Fruit fly (Drosophila melanogaster) whole organism, prepupa: Measurements from ENCODE around the gene CG4318.

Experiments used
- Blimp-1 ChIP-seq: fragments of 200-800 bp; sonication (Bioruptor generic); optimal IDR thresholded peaks from 3 replicates; lab custom pipeline; 2017; ENCODE audit warnings: missing biosample characterization, missing genetic modification characterization, mild to moderate bottlenecking, moderate library complexity, missing genetic modification reagents
- CG10631 ChIP-seq: fragments of 200-800 bp; sonication (Bioruptor generic); optimal IDR thresholded peaks from 2 replicates; lab custom pipeline; 2016; ENCODE audit warnings: missing biosample characterization, missing genetic modification characterization
- CG11294 ChIP-seq: fragments of 200-800 bp; sonication (Bioruptor generic); IDR thresholded peaks from 2 replicates; pipeline ENCODE4 v1.3.6; 2022; ENCODE audit warnings: missing biosample characterization, missing genetic modification characterization
- CG11762 ChIP-seq: fragments of 200-800 bp; sonication (Bioruptor generic); optimal IDR thresholded peaks from 3 replicates; lab custom pipeline; 2016; ENCODE audit warnings: missing biosample characterization, missing genetic modification characterization; ENCODE audit not compliant: insufficient read depth
- CG11902 ChIP-seq: fragments of 200-800 bp; sonication (Bioruptor generic); optimal IDR thresholded peaks from 3 replicates; lab custom pipeline; 2016; ENCODE audit warnings: missing biosample characterization, missing genetic modification characterization
- CG1621 ChIP-seq: fragments of 200-800 bp; sonication (Bioruptor generic); optimal IDR thresholded peaks from 3 replicates; lab custom pipeline; 2018; ENCODE audit warnings: missing biosample characterization, mild to moderate bottlenecking, missing genetic modification characterization
- CG16779 ChIP-seq: fragments of 200-800 bp; sonication (Bioruptor generic); optimal IDR thresholded peaks from 3 replicates; lab custom pipeline; 2017; ENCODE audit warnings: missing biosample characterization, mild to moderate bottlenecking, missing genetic modification characterization
- CG3032 ChIP-seq: fragments of 200-800 bp; optimal IDR thresholded peaks from 2 replicates; lab custom pipeline; 2019; ENCODE audit warnings: missing biosample characterization, mild to moderate bottlenecking, missing genetic modification characterization, moderate library complexity
- CG31627 ChIP-seq: fragments of 200-800 bp; sonication (Bioruptor generic); optimal IDR thresholded peaks from 3 replicates; lab custom pipeline; 2016; ENCODE audit warnings: missing biosample characterization, missing genetic modification characterization
- CG32006 ChIP-seq: fragments of 200-800 bp; sonication (Bioruptor generic); optimal IDR thresholded peaks from 3 replicates; lab custom pipeline; 2017; ENCODE audit warnings: missing biosample characterization, mild to moderate bottlenecking, missing genetic modification characterization
- CG34406 ChIP-seq: fragments of 200-800 bp; sonication (Bioruptor generic); optimal IDR thresholded peaks from 3 replicates; lab custom pipeline; 2016; ENCODE audit warnings: missing biosample characterization, missing genetic modification characterization
- CG3919 ChIP-seq: fragments of 200-800 bp; sonication (Bioruptor generic); optimal IDR thresholded peaks from 3 replicates; lab custom pipeline; 2016; ENCODE audit warnings: missing biosample characterization, missing genetic modification characterization
- CG4318 ChIP-seq: fragments of 200-800 bp; sonication (Bioruptor generic); optimal IDR thresholded peaks from 3 replicates; lab custom pipeline; 2017; ENCODE audit warnings: missing biosample characterization, mild to moderate bottlenecking, missing genetic modification characterization
- CG6854 ChIP-seq: fragments of 200-800 bp; sonication (Bioruptor generic); optimal IDR thresholded peaks from 2 replicates; lab custom pipeline; 2017; ENCODE audit warnings: missing biosample characterization, mild to moderate bottlenecking, missing genetic modification characterization
- CG7368 ChIP-seq: fragments of 200-800 bp; sonication (Bioruptor generic); optimal IDR thresholded peaks from 3 replicates; lab custom pipeline; 2016; ENCODE audit warnings: missing biosample characterization, missing genetic modification characterization
- CG8119 ChIP-seq: fragments of 200-800 bp; sonication (Bioruptor generic); IDR thresholded peaks from 3 replicates; pipeline ENCODE4 v1.3.6; 2022; ENCODE audit warnings: missing biosample characterization, missing genetic modification characterization
- CG8319 ChIP-seq: fragments of 200-800 bp; sonication (Bioruptor generic); optimal IDR thresholded peaks from 3 replicates; lab custom pipeline; 2016; ENCODE audit warnings: missing biosample characterization, missing genetic modification characterization
- CG8632 ChIP-seq: fragments of 200-800 bp; sonication (Bioruptor generic); optimal IDR thresholded peaks from 3 replicates; lab custom pipeline; 2016; ENCODE audit warnings: missing biosample characterization, missing genetic modification characterization
- CG9139 ChIP-seq: fragments of 200-800 bp; sonication (Bioruptor generic); optimal IDR thresholded peaks from 3 replicates; lab custom pipeline; 2017; ENCODE audit warnings: missing biosample characterization, mild to moderate bottlenecking, missing genetic modification characterization
- Eip75B ChIP-seq: fragments of 200-800 bp; sonication (Bioruptor generic); optimal IDR thresholded peaks from 3 replicates; lab custom pipeline; 2016; ENCODE audit warnings: missing biosample characterization, missing genetic modification characterization
- Eip78C ChIP-seq: fragments of 200-800 bp; sonication (Bioruptor generic); peaks from one replicate; lab custom pipeline; 2016; ENCODE audit warnings: missing biosample characterization, missing genetic modification characterization
- Eip93F ChIP-seq: fragments of 200-800 bp; sonication (Bioruptor generic); optimal IDR thresholded peaks from 2 replicates; lab custom pipeline; 2016; ENCODE audit warnings: missing biosample characterization, mild to moderate bottlenecking, missing genetic modification characterization
- Gug ChIP-seq: fragments of 200-800 bp; sonication (Bioruptor generic); IDR thresholded peaks from 2 replicates; pipeline ENCODE4 v1.3.6; 2022; ENCODE audit warnings: missing biosample characterization, missing genetic modification characterization
- Hr38 ChIP-seq: sonication (Bioruptor generic); optimal IDR thresholded peaks from 2 replicates; lab custom pipeline; 2016; ENCODE audit warnings: missing biosample characterization, missing genetic modification characterization
- Hr39 ChIP-seq: fragments of 200-800 bp; sonication (Bioruptor generic); optimal IDR thresholded peaks from 2 replicates; lab custom pipeline; 2016; ENCODE audit warnings: missing biosample characterization, missing genetic modification characterization
- Hr4 ChIP-seq: fragments of 200-800 bp; sonication (Bioruptor generic); optimal IDR thresholded peaks from 3 replicates; lab custom pipeline; 2016; ENCODE audit warnings: missing biosample characterization, missing genetic modification characterization
- Lpt ChIP-seq: fragments of 200-800 bp; sonication (Bioruptor generic); optimal IDR thresholded peaks from 3 replicates; lab custom pipeline; 2016; ENCODE audit warnings: missing biosample characterization, missing genetic modification characterization
- Met ChIP-seq: fragments of 200-800 bp; sonication (Bioruptor generic); optimal IDR thresholded peaks from 3 replicates; lab custom pipeline; 2016; ENCODE audit warnings: missing biosample characterization, missing genetic modification characterization
- Smox ChIP-seq: fragments of 200-800 bp; sonication (Bioruptor generic); optimal IDR thresholded peaks from 3 replicates; lab custom pipeline; 2016; ENCODE audit warnings: missing biosample characterization, missing genetic modification characterization
- Sox102F ChIP-seq: fragments of 200-800 bp; sonication (Bioruptor generic); optimal IDR thresholded peaks from 2 replicates; lab custom pipeline; 2016; ENCODE audit warnings: missing biosample characterization, mild to moderate bottlenecking, missing genetic modification characterization
- Sox14 ChIP-seq: fragments of 200-800 bp; sonication (Bioruptor generic); optimal IDR thresholded peaks from 3 replicates; lab custom pipeline; 2016; ENCODE audit warnings: missing biosample characterization, missing genetic modification characterization
- achi ChIP-seq: fragments of 200-800 bp; sonication (Bioruptor generic); optimal IDR thresholded peaks from 3 replicates; lab custom pipeline; 2016; ENCODE audit warnings: missing biosample characterization, missing genetic modification characterization
- acj6 ChIP-seq: fragments of 200-800 bp; sonication (Bioruptor generic); optimal IDR thresholded peaks from 3 replicates; lab custom pipeline; 2016; ENCODE audit warnings: missing biosample characterization, missing genetic modification characterization
- cyc ChIP-seq: fragments of 200-800 bp; sonication (Bioruptor generic); optimal IDR thresholded peaks from 3 replicates; lab custom pipeline; 2016; ENCODE audit warnings: missing biosample characterization, missing genetic modification characterization
- dac ChIP-seq: fragments of 200-800 bp; sonication (Bioruptor generic); optimal IDR thresholded peaks from 2 replicates; lab custom pipeline; 2017; ENCODE audit warnings: missing biosample characterization, mild to moderate bottlenecking, missing genetic modification characterization
- dsx ChIP-seq: fragments of 200-800 bp; optimal IDR thresholded peaks from 3 replicates; lab custom pipeline; 2019; ENCODE audit warnings: missing biosample characterization, mild to moderate bottlenecking, missing genetic modification characterization, moderate library complexity; ENCODE audit not compliant: poor library complexity, severe bottlenecking
- eg ChIP-seq: fragments of 200-800 bp; sonication (Bioruptor generic); IDR thresholded peaks from 3 replicates; pipeline ENCODE4 v1.3.6; 2022; ENCODE audit warnings: missing biosample characterization, missing genetic modification characterization
- esn ChIP-seq: fragments of 200-800 bp; sonication (Bioruptor generic); optimal IDR thresholded peaks from 2 replicates; lab custom pipeline; 2016; ENCODE audit warnings: missing biosample characterization, mild to moderate bottlenecking, missing genetic modification characterization, moderate library complexity
- fd59A ChIP-seq: fragments of 200-800 bp; sonication (Bioruptor generic); optimal IDR thresholded peaks from 2 replicates; lab custom pipeline; 2017; ENCODE audit warnings: missing biosample characterization, mild to moderate bottlenecking, missing genetic modification characterization, missing genetic modification reagents
- fd85E ChIP-seq: fragments of 200-800 bp; sonication (Bioruptor generic); optimal IDR thresholded peaks from 3 replicates; lab custom pipeline; 2016; ENCODE audit warnings: missing biosample characterization, missing genetic modification characterization
- fkh ChIP-seq: fragments of 200-800 bp; sonication (Bioruptor generic); optimal IDR thresholded peaks from 3 replicates; lab custom pipeline; 2017; ENCODE audit warnings: missing biosample characterization, mild to moderate bottlenecking, missing genetic modification characterization, moderate library complexity
- lz ChIP-seq: fragments of 200-800 bp; sonication (Bioruptor generic); optimal IDR thresholded peaks from 3 replicates; lab custom pipeline; 2016; ENCODE audit warnings: missing biosample characterization, missing genetic modification characterization
- net ChIP-seq: fragments of 200-800 bp; sonication (Bioruptor generic); optimal IDR thresholded peaks from 3 replicates; lab custom pipeline; 2016; ENCODE audit warnings: missing biosample characterization, missing genetic modification characterization
- pdm3 ChIP-seq: fragments of 200-800 bp; sonication (Bioruptor generic); optimal IDR thresholded peaks from 3 replicates; lab custom pipeline; 2016; ENCODE audit warnings: missing biosample characterization, missing genetic modification characterization
- spab ChIP-seq: fragments of 200-800 bp; sonication (Bioruptor generic); optimal IDR thresholded peaks from 2 replicates; lab custom pipeline; 2017; ENCODE audit warnings: missing biosample characterization, mild to moderate bottlenecking, missing genetic modification characterization, missing genetic modification reagents
- ss ChIP-seq, 2 experiments: fragments of 200-800 bp; sonication (Bioruptor generic); optimal IDR thresholded peaks; 2 replicates in 1 of 2; 3 replicates in 1 of 2; lab custom pipeline; 2017 to 2018; ENCODE audit warnings: mild to moderate bottlenecking in 2 of 2, missing biosample characterization in 2 of 2, missing genetic modification characterization in 2 of 2, moderate library complexity in 1 of 2
- topi ChIP-seq: fragments of 200-800 bp; sonication (Bioruptor generic); optimal IDR thresholded peaks from 3 replicates; lab custom pipeline; 2016; ENCODE audit warnings: missing biosample characterization, missing genetic modification characterization
- vri ChIP-seq: fragments of 200-800 bp; sonication (Bioruptor generic); optimal IDR thresholded peaks from 3 replicates; lab custom pipeline; 2016; ENCODE audit warnings: missing biosample characterization, mild to moderate bottlenecking, missing genetic modification characterization

CG4318 gene

dm6 chrX:13113863-13114407, 40.8 kb downstream of the CG4318 start (continued):
- TF ChIP-seq dac (GFP tag; lab: Kevin White, UChicago) (no peak), CG1621 (tag; lab: Kevin White, UChicago) (no peak), CG7368 (GFP tag; lab: Kevin White, UChicago) (no peak), pdm3 (GFP tag; lab: Kevin White, UChicago) (no peak), CG31627 (GFP tag; lab: Kevin White, UChicago) (no peak), lz (GFP tag; lab: Kevin White, UChicago) (no peak), Hr4 (GFP tag; lab: Kevin White, UChicago) (peak; percentile 44), Eip78C (GFP tag; lab: Kevin White, UChicago) (peak; percentile 52), Hr38 (GFP tag; lab: Kevin White, UChicago) (no peak), Met (GFP tag; lab: Kevin White, UChicago) (no peak), ss (GFP tag; optimal IDR thresholded peaks at IDR 0.05; lab: Kevin White, UChicago) (no peak), cyc (GFP tag; lab: Kevin White, UChicago) (no peak), Smox (no peak), CG3919 (GFP tag; lab: Kevin White, UChicago) (peak; percentile 6), net (no peak), CG32006 (peak; percentile 29), fkh (GFP tag; lab: Kevin White, UChicago) (no peak), Gug (no peak)

- TF ChIP-seq fd85E: no peak
- no peak for TF ChIP-seq CG10631
- TF ChIP-seq CG7368 (GFP tag; lab: Kevin White, UChicago): no peak
- no peak for TF ChIP-seq CG31627 (GFP tag; lab: Kevin White, UChicago)
- TF ChIP-seq CG3919 (GFP tag; lab: Kevin White, UChicago): no peak
- TF ChIP-seq spab: no peak
- TF ChIP-seq CG6854 (GFP tag; lab: Kevin White, UChicago): no peak
- no peak for TF ChIP-seq lz (GFP tag; lab: Kevin White, UChicago)
- no peak for TF ChIP-seq CG3032
- TF ChIP-seq Smox: no peak
- TF ChIP-seq Met (GFP tag; lab: Kevin White, UChicago): peak; percentile 33
- no peak for TF ChIP-seq CG8632 (GFP tag; lab: Kevin White, UChicago)
- TF ChIP-seq cyc (GFP tag; lab: Kevin White, UChicago): no peak
- TF ChIP-seq Eip93F (GFP tag; lab: Kevin White, UChicago): peak; percentile 0
- TF ChIP-seq eg (GFP tag; lab: Robert Waterston, UW): peak; percentile 60; the same call in 1 of the 3 replicates
- TF ChIP-seq CG34406 (GFP tag; lab: Kevin White, UChicago): no peak
- no peak for TF ChIP-seq Hr39 (GFP tag; lab: Kevin White, UChicago)
- no peak for TF ChIP-seq fd59A (GFP tag; lab: Kevin White, UChicago)
- TF ChIP-seq topi (GFP tag; lab: Kevin White, UChicago): peak; percentile 7
- TF ChIP-seq Lpt: no peak
- no peak for TF ChIP-seq CG11762 (GFP tag; lab: Kevin White, UChicago)
- TF ChIP-seq CG16779: no peak
- no peak for TF ChIP-seq CG11294 (GFP tag; lab: Robert Waterston, UW)
- peak in 1 of 2 experiments; percentile 20 for TF ChIP-seq ss (GFP tag; optimal IDR thresholded peaks at IDR 0.05; lab: Kevin White, UChicago)
- TF ChIP-seq CG4318 (GFP tag; lab: Kevin White, UChicago): no peak
- TF ChIP-seq achi (GFP tag; lab: Kevin White, UChicago): no peak
- TF ChIP-seq esn (GFP tag; lab: Kevin White, UChicago): peak; percentile 23
- peak; percentile 7 for TF ChIP-seq Eip75B (GFP tag; lab: Kevin White, UChicago)
- no peak for TF ChIP-seq CG8119 (GFP tag; lab: Robert Waterston, UW)
- TF ChIP-seq Gug: no peak
- peak; percentile 33 for TF ChIP-seq vri (GFP tag; lab: Kevin White, UChicago)
- TF ChIP-seq acj6 (GFP tag; lab: Kevin White, UChicago): no peak
- peak; percentile 73 for TF ChIP-seq fkh (GFP tag; lab: Kevin White, UChicago)
- no peak for TF ChIP-seq dsx
- TF ChIP-seq CG9139 (GFP tag; lab: Kevin White, UChicago): no peak
- TF ChIP-seq Sox102F (GFP tag; lab: Kevin White, UChicago): no peak
- TF ChIP-seq Blimp-1: no peak
- TF ChIP-seq Eip78C (GFP tag; lab: Kevin White, UChicago): no peak
- no peak for TF ChIP-seq CG11902 (GFP tag; lab: Kevin White, UChicago)
- no peak for TF ChIP-seq CG8319 (GFP tag; lab: Kevin White, UChicago)
- TF ChIP-seq Sox14 (GFP tag; lab: Kevin White, UChicago): no peak
Observed at dm6 chrX:13112238-13112829, 42.4 kb downstream of the CG4318 start, which contains the start of gene Chpf. Gene Chpf, minus strand, starts transcription at chrX:13112462.
